Fruit fly (Drosophila melanogaster) whole organism, embryonic: ENCODE results near the gene DIP2.
A peak's percentile ranks its signal among the peaks of the same experiment; 100 is the strongest.

Experiments
- Awh ChIP-seq: fragments of 200-800 bp; sonication (Bioruptor generic); IDR thresholded peaks from 2 replicates; pipeline ENCODE4, ENCODE4 v1.3.6; 2022; ENCODE audit warnings: missing biosample characterization, missing genetic modification characterization
- BEAF-32 ChIP-seq: fragments of 200-800 bp; sonication (Bioruptor generic); optimal IDR thresholded peaks from 3 replicates; lab custom pipeline; 2017; ENCODE audit warnings: missing biosample characterization, missing genetic modification characterization, mild to moderate bottlenecking, moderate library complexity, missing genetic modification reagents
- Bdp1 ChIP-seq: fragments of 200-800 bp; sonication (Bioruptor generic); optimal IDR thresholded peaks from 3 replicates; lab custom pipeline; 2016; ENCODE audit warnings: missing biosample characterization, missing genetic modification characterization
- CG10267 ChIP-seq: fragments of 200-800 bp; sonication (Bioruptor generic); optimal IDR thresholded peaks from 2 replicates; lab custom pipeline; 2018; ENCODE audit warnings: missing biosample characterization, mild to moderate bottlenecking, missing genetic modification characterization, moderate library complexity
- CG1233 ChIP-seq: fragments of 200-800 bp; sonication (Bioruptor generic); optimal IDR thresholded peaks from 4 replicates; lab custom pipeline; 2018; ENCODE audit warnings: missing biosample characterization, mild to moderate bottlenecking, missing genetic modification characterization
- CG12744 ChIP-seq: fragments of 200-800 bp; sonication (Bioruptor generic); optimal IDR thresholded peaks from 2 replicates; lab custom pipeline; 2016; ENCODE audit warnings: missing biosample characterization, missing genetic modification characterization
- CG14050 ChIP-seq: fragments of 200-800 bp; sonication (Bioruptor generic); IDR thresholded peaks from 3 replicates; pipeline ENCODE4 v1.3.6; 2022; ENCODE audit warnings: missing biosample characterization, missing genetic modification characterization
- CG1603 ChIP-seq: fragments of 200-800 bp; sonication (Bioruptor generic); optimal IDR thresholded peaks from 2 replicates; lab custom pipeline; 2019; ENCODE audit warnings: missing biosample characterization, mild to moderate bottlenecking, missing genetic modification characterization, moderate library complexity
- CG16815 ChIP-seq: fragments of 200-800 bp; sonication (Bioruptor generic); optimal IDR thresholded peaks from 3 replicates; lab custom pipeline; 2017; ENCODE audit warnings: missing biosample characterization, mild to moderate bottlenecking, missing genetic modification characterization
- CG18262 ChIP-seq: fragments of 200-800 bp; optimal IDR thresholded peaks from 3 replicates; lab custom pipeline; 2019; ENCODE audit warnings: missing biosample characterization, mild to moderate bottlenecking, missing genetic modification characterization, moderate library complexity
- CG18619 ChIP-seq: fragments of 200-800 bp; sonication (Bioruptor generic); optimal IDR thresholded peaks from 3 replicates; lab custom pipeline; 2017; ENCODE audit warnings: missing biosample characterization, mild to moderate bottlenecking, missing genetic modification characterization
- CG31224 ChIP-seq: fragments of 200-800 bp; sonication (Bioruptor generic); IDR thresholded peaks from 2 replicates; pipeline ENCODE4 v1.3.6; 2022; ENCODE audit warnings: missing biosample characterization, missing genetic modification characterization
- CG9437 ChIP-seq: fragments of 200-800 bp; sonication (Bioruptor generic); optimal IDR thresholded peaks from 2 replicates; lab custom pipeline; 2018; ENCODE audit warnings: missing biosample characterization, mild to moderate bottlenecking, missing genetic modification characterization
- CHES-1-like ChIP-seq: fragments of 200-800 bp; sonication (Bioruptor generic); optimal IDR thresholded peaks from 2 replicates; lab custom pipeline; 2016; ENCODE audit warnings: missing biosample characterization, missing genetic modification characterization
- Chrac-16 ChIP-seq: fragments of 200-800 bp; sonication (Bioruptor generic); optimal IDR thresholded peaks from 3 replicates; lab custom pipeline; 2016; ENCODE audit warnings: missing biosample characterization, missing genetic modification characterization
- Deaf1 ChIP-seq: fragments of 200-800 bp; optimal IDR thresholded peaks from 3 replicates; lab custom pipeline; 2019; ENCODE audit warnings: missing biosample characterization, mild to moderate bottlenecking, missing genetic modification characterization, moderate library complexity
- Dfd ChIP-seq, 2 experiments: fragments of >200 bp; optimal IDR thresholded peaks; 2 replicates each; lab custom pipeline; 2017; ENCODE audit warnings: missing biosample characterization in 2 of 2, missing genetic modification characterization in 2 of 2
- GATAe ChIP-seq: fragments of 200-800 bp; sonication (Bioruptor generic); conservative IDR thresholded peaks from 2 replicates; pipeline ENCODE4 v1.3.6; 2022; ENCODE audit warnings: missing biosample characterization, missing genetic modification characterization
- Hr78 ChIP-seq, 2 experiments: fragments of 200-800 bp in 1 of 2; fragments of >200 bp in 1 of 2; sonication (Bioruptor generic) in 1 of 2; optimal IDR thresholded peaks; 2 replicates each; lab custom pipeline; 2017 to 2019; ENCODE audit warnings: missing biosample characterization in 2 of 2, missing genetic modification characterization in 2 of 2, mild to moderate bottlenecking in 1 of 2, moderate library complexity in 1 of 2
- Kr ChIP-seq: fragments of 200-800 bp; sonication (Bioruptor generic); optimal IDR thresholded peaks from 2 replicates; lab custom pipeline; 2017; ENCODE audit warnings: missing biosample characterization, mild to moderate bottlenecking, missing genetic modification characterization
- Lhr ChIP-seq: fragments of 200-800 bp; sonication (Bioruptor generic); optimal IDR thresholded peaks from 3 replicates; lab custom pipeline; 2017; ENCODE audit warnings: mild to moderate bottlenecking, missing biosample characterization, missing genetic modification reagents, missing genetic modification characterization
- Myb ChIP-seq: fragments of 200-800 bp; sonication (Bioruptor generic); optimal IDR thresholded peaks from 2 replicates; lab custom pipeline; 2016; ENCODE audit warnings: missing biosample characterization, missing genetic modification characterization
- NC2β ChIP-seq: fragments of 200-800 bp; sonication (Bioruptor generic); optimal IDR thresholded peaks from 2 replicates; lab custom pipeline; 2016; ENCODE audit warnings: missing biosample characterization, missing genetic modification characterization
- Ravus ChIP-seq: fragments of 200-800 bp; sonication (Bioruptor generic); IDR thresholded peaks from 2 replicates; pipeline ENCODE4 v1.3.6; 2022; ENCODE audit warnings: missing biosample characterization, missing genetic modification characterization
- Sin3A ChIP-seq: fragments of >200 bp; optimal IDR thresholded peaks from 2 replicates; lab custom pipeline; 2018
- Six4 ChIP-seq: fragments of 200-800 bp; sonication (Bioruptor generic); optimal IDR thresholded peaks from 2 replicates; lab custom pipeline; 2016; ENCODE audit warnings: missing biosample characterization, missing genetic modification characterization
- Spps ChIP-seq: fragments of 200-800 bp; sonication (Bioruptor generic); optimal IDR thresholded peaks from 2 replicates; lab custom pipeline; 2018; ENCODE audit warnings: missing biosample characterization, mild to moderate bottlenecking, missing genetic modification characterization
- Sry-δ ChIP-seq: fragments of 200-800 bp; sonication (Bioruptor generic); optimal IDR thresholded peaks from 2 replicates; lab custom pipeline; 2016; ENCODE audit warnings: missing biosample characterization, missing genetic modification characterization
- Tbp ChIP-seq: fragments of >200 bp; optimal IDR thresholded peaks from 2 replicates; lab custom pipeline; 2018; ENCODE audit warnings: missing biosample characterization, missing genetic modification characterization
- Usf ChIP-seq: fragments of 200-800 bp; sonication (Bioruptor generic); optimal IDR thresholded peaks from 2 replicates; lab custom pipeline; 2017; ENCODE audit warnings: missing genotype, missing biosample characterization, missing genetic modification characterization
- ac ChIP-seq: fragments of 200-800 bp; sonication (Bioruptor generic); optimal IDR thresholded peaks from 3 replicates; lab custom pipeline; 2017; ENCODE audit warnings: missing biosample characterization, mild to moderate bottlenecking, missing genetic modification characterization
- ap ChIP-seq: fragments of 200-800 bp; sonication (Bioruptor generic); IDR thresholded peaks from 2 replicates; pipeline ENCODE4 v1.3.6; 2022; ENCODE audit warnings: missing biosample characterization, missing genetic modification characterization
- bcd ChIP-seq: fragments of 200-800 bp; sonication (Bioruptor generic); optimal IDR thresholded peaks from 2 replicates; lab custom pipeline; 2017; ENCODE audit warnings: missing biosample characterization, mild to moderate bottlenecking, missing genetic modification characterization
- bigmax ChIP-seq: fragments of 200-800 bp; sonication (Bioruptor generic); optimal IDR thresholded peaks from 2 replicates; lab custom pipeline; 2018; ENCODE audit warnings: missing biosample characterization, mild to moderate bottlenecking, missing genetic modification characterization
- corto ChIP-seq: fragments of 200-800 bp; sonication (Bioruptor generic); optimal IDR thresholded peaks from 2 replicates; lab custom pipeline; 2016; ENCODE audit warnings: missing biosample characterization, mild to moderate bottlenecking, missing genetic modification characterization, moderate library complexity
- ems ChIP-seq: fragments of 200-800 bp; sonication (Bioruptor generic); optimal IDR thresholded peaks from 3 replicates; lab custom pipeline; 2016; ENCODE audit warnings: missing biosample characterization, missing genetic modification characterization
- ewg ChIP-seq: fragments of 200-800 bp; sonication (Bioruptor generic); optimal IDR thresholded peaks from 3 replicates; lab custom pipeline; 2017; ENCODE audit warnings: mild to moderate bottlenecking, missing biosample characterization, missing genetic modification reagents, missing genetic modification characterization
- exex ChIP-seq: fragments of 200-800 bp; sonication (Bioruptor generic); optimal IDR thresholded peaks from 4 replicates; lab custom pipeline; 2018; ENCODE audit warnings: missing biosample characterization, mild to moderate bottlenecking, missing genetic modification characterization, moderate library complexity
- eyg ChIP-seq: fragments of 200-800 bp; sonication (Bioruptor generic); optimal IDR thresholded peaks from 3 replicates; lab custom pipeline; 2016; ENCODE audit warnings: missing biosample characterization, missing genetic modification characterization
- h ChIP-seq: fragments of >200 bp; optimal IDR thresholded peaks from 2 replicates; lab custom pipeline; 2017
- knrl ChIP-seq: fragments of 200-800 bp; sonication (Bioruptor generic); IDR thresholded peaks from 3 replicates; pipeline ENCODE4 v1.3.6; 2022; ENCODE audit warnings: missing biosample characterization, missing genetic modification characterization; ENCODE audit not compliant: partially characterized antibody
- lab ChIP-seq: fragments of 200-800 bp; sonication (Bioruptor generic); optimal IDR thresholded peaks from 3 replicates; lab custom pipeline; 2017; ENCODE audit warnings: missing biosample characterization, missing genetic modification characterization, mild to moderate bottlenecking, moderate library complexity, missing genetic modification reagents
- maf-S ChIP-seq: fragments of 200-800 bp; sonication (Bioruptor generic); optimal IDR thresholded peaks from 2 replicates; lab custom pipeline; 2016; ENCODE audit warnings: missing biosample characterization, missing genetic modification characterization
- nerfin-2 ChIP-seq: fragments of 200-800 bp; sonication (Bioruptor generic); IDR thresholded peaks from 2 replicates; pipeline ENCODE4 v1.3.6; 2022; ENCODE audit warnings: missing biosample characterization, missing genetic modification characterization; ENCODE audit not compliant: partially characterized antibody
- onecut ChIP-seq: fragments of 200-800 bp; sonication (Bioruptor generic); IDR thresholded peaks from 2 replicates; pipeline ENCODE4 v1.3.6; 2022; ENCODE audit warnings: missing biosample characterization, missing genetic modification characterization
- phol ChIP-seq: fragments of 200-800 bp; sonication (Bioruptor generic); optimal IDR thresholded peaks from 3 replicates; lab custom pipeline; 2018; ENCODE audit warnings: missing biosample characterization, mild to moderate bottlenecking, missing genetic modification characterization, moderate library complexity
- psq ChIP-seq: fragments of 200-800 bp; sonication (Bioruptor generic); optimal IDR thresholded peaks from 2 replicates; lab custom pipeline; 2017; ENCODE audit warnings: missing biosample characterization, missing genetic modification characterization
- sna ChIP-seq: fragments of 200-800 bp; sonication (Bioruptor generic); IDR thresholded peaks from 2 replicates; pipeline ENCODE4 v1.3.6; 2022; ENCODE audit warnings: missing biosample characterization, missing genetic modification characterization; ENCODE audit not compliant: partially characterized antibody
- sr ChIP-seq: fragments of 200-800 bp; sonication (Bioruptor generic); IDR thresholded peaks from 3 replicates; pipeline ENCODE4 v1.3.6; 2022; ENCODE audit warnings: missing biosample characterization, missing genetic modification characterization
- tap ChIP-seq: fragments of 200-800 bp; optimal IDR thresholded peaks from 3 replicates; lab custom pipeline; 2019; ENCODE audit warnings: missing biosample characterization, mild to moderate bottlenecking, missing genetic modification characterization, moderate library complexity
- z ChIP-seq: fragments of 200-800 bp; sonication (Bioruptor generic); IDR thresholded peaks from 3 replicates; pipeline ENCODE4 v1.3.6; 2022; ENCODE audit warnings: missing biosample characterization, missing genetic modification characterization

DIP2 gene

dm6 chr3L:205723-206284, 52.0 kb downstream of the DIP2 start, which contains the start of the genes Gk1 and CG13876 (continued):
- TF ChIP-seq corto (GFP tag; lab: Kevin White, UChicago) (peak; percentile 94), Chrac-16 (GFP tag; lab: Kevin White, UChicago) (peak; percentile 90), NC2β (no peak), maf-S (GFP tag; lab: Kevin White, UChicago) (peak; percentile 28), CG31224 (peak; percentile 88), CG18262 (peak; percentile 97), sr (GFP tag; lab: Robert Waterston, UW) (no peak), CG12744 (peak; percentile 62), bigmax (peak; percentile 71), Tbp (GFP tag; lab: Kevin White, UChicago) (no peak), CG18619 (GFP tag; lab: Kevin White, UChicago) (peak; percentile 94), CG9437 (GFP tag; lab: Kevin White, UChicago) (peak; percentile 93), Kr (GFP tag; lab: Kevin White, UChicago) (no peak), BEAF-32 (GFP tag; lab: Kevin White, UChicago) (peak; percentile 37), Six4 (GFP tag; lab: Kevin White, UChicago) (peak; percentile 86), Lhr (GFP tag; lab: Kevin White, UChicago) (no peak), z (GFP tag; lab: Robert Waterston, UW) (0 out of 3 replicates have a peak, but pooled peaks have one; percentile 36), h (lab: Kevin White, UChicago) (no peak), onecut (GFP tag; lab: Robert Waterston, UW) (peak; percentile 90), phol (tag; lab: Kevin White, UChicago) (peak; percentile 96), CHES-1-like (GFP tag; lab: Kevin White, UChicago) (peak; percentile 27), GATAe (GFP tag; lab: Robert Waterston, UW) (peak; percentile 74), ap (GFP tag; lab: Robert Waterston, UW) (peak; percentile 89), psq (GFP tag; lab: Kevin White, UChicago) (peak; percentile 78), eyg (no peak), ewg (GFP tag; lab: Kevin White, UChicago) (peak; percentile 81), lab (GFP tag; lab: Kevin White, UChicago) (no peak), Ravus (GFP tag; lab: Robert Waterston, UW) (peak; percentile 77), Myb (GFP tag; lab: Kevin White, UChicago) (peak; percentile 34), CG10267 (tag; lab: Kevin White, UChicago) (peak; percentile 91), ems (GFP tag; lab: Kevin White, UChicago) (peak; percentile 72), nerfin-2 (GFP tag; lab: Robert Waterston, UW) (no peak), Sry-δ (no peak), sna (no peak), exex (peak; percentile 91), Spps (tag; lab: Kevin White, UChicago) (peak; percentile 91), CG1603 (tag; lab: Kevin White, UChicago) (peak; percentile 76), CG16815 (no peak), CG1233 (GFP tag; lab: Kevin White, UChicago) (peak; percentile 94), Usf (GFP tag; lab: Kevin White, UChicago) (peak; percentile 78), CG14050 (GFP tag; lab: Robert Waterston, UW) (peak; percentile 95), Awh (GFP tag; lab: Robert Waterston, UW) (peak; percentile 95), ac (GFP tag; lab: Kevin White, UChicago) (peak; percentile 76), bcd (GFP tag; lab: Kevin White, UChicago) (peak; percentile 94), Deaf1 (tag; lab: Kevin White, UChicago) (peak; percentile 85), Dfd (GFP tag; optimal IDR thresholded peaks at IDR 0.05; lab: Kevin White, UChicago) (no peak), tap (tag; lab: Kevin White, UChicago) (peak; percentile 97), Hr78 (GFP tag; optimal IDR thresholded peaks at IDR 0.05; lab: Kevin White, UChicago) (no peak), Bdp1 (GFP tag; lab: Kevin White, UChicago) (peak; percentile 48), knrl (GFP tag; lab: Robert Waterston, UW) (no peak; the same call in 2 of the 3 replicates), Sin3A (lab: Kevin White, UChicago) (no peak)
